Fruit fly (Drosophila melanogaster): ENCODE data around the gene CG33128.

Gene CG33128

dm6 chr2L:1502459-1503101 lies 8.7 kb downstream of the CG33128 start, which contains the start of gene CG7420:
Gene CG7420 (minus strand): TSS chr2L:1502904.
- no peak for TF ChIP-seq CG14441 (GFP tag; IDR thresholded peaks at IDR 0.05)
- TF ChIP-seq CG1529 (GFP tag; optimal IDR thresholded peaks at IDR 0.05): no peak
- peak; percentile 70 for TF ChIP-seq Med (GFP tag)
- peak; percentile 37 for TF ChIP-seq dm (GFP tag; optimal IDR thresholded peaks at IDR 0.05)
- TF ChIP-seq CG4328 (GFP tag; optimal IDR thresholded peaks at IDR 0.05): no peak
- TF ChIP-seq cato (GFP tag; optimal IDR thresholded peaks at IDR 0.05; ENCODE audit: borderline replicate concordance): no peak
- TF ChIP-seq sens (GFP tag): peak; percentile 65
- peak; percentile 77 for TF ChIP-seq vvl (GFP tag; IDR thresholded peaks at IDR 0.05)
- no peak for TF ChIP-seq Gsc (GFP tag; IDR thresholded peaks at IDR 0.05)
- TF ChIP-seq tll (GFP tag; optimal IDR thresholded peaks at IDR 0.05): no peak
- no peak for TF ChIP-seq Lim3 (GFP tag; IDR thresholded peaks at IDR 0.05)
- peak; percentile 86 for TF ChIP-seq MBD-R2 (GFP tag; IDR thresholded peaks at IDR 0.05)
- no peak for TF ChIP-seq nerfin-2 (GFP tag; IDR thresholded peaks at IDR 0.05; ENCODE audit: partially characterized antibody)
- peak; percentile 47 for TF ChIP-seq stwl (tag; optimal IDR thresholded peaks at IDR 0.05)
- TF ChIP-seq kah (GFP tag; optimal IDR thresholded peaks at IDR 0.05): peak; percentile 11
- TF ChIP-seq CG31441 (GFP tag; IDR thresholded peaks at IDR 0.05): no peak
- peak; percentile 23 for TF ChIP-seq pzg (GFP tag; optimal IDR thresholded peaks at IDR 0.05)
- peak; percentile 49 for TF ChIP-seq CG2116 (GFP tag; optimal IDR thresholded peaks at IDR 0.05)
- peak; percentile 14 for TF ChIP-seq CG11504 (tag; optimal IDR thresholded peaks at IDR 0.05)
- peak; percentile 28 for TF ChIP-seq CG10267 (tag; optimal IDR thresholded peaks at IDR 0.05)
- no peak for TF ChIP-seq CG14860 (GFP tag; IDR thresholded peaks at IDR 0.05; ENCODE audit: partially characterized antibody)
- TF ChIP-seq CG18262 (tag; optimal IDR thresholded peaks at IDR 0.05): no peak
- no peak for TF ChIP-seq CG8290 (GFP tag; optimal IDR thresholded peaks at IDR 0.05)
- TF ChIP-seq CG8290 (tag; optimal IDR thresholded peaks at IDR 0.05): no peak
- TF ChIP-seq D (optimal IDR thresholded peaks at IDR 0.05): peak; percentile 24
- TF ChIP-seq D (GFP tag; optimal IDR thresholded peaks at IDR 0.05): no peak
- peak; percentile 26 for TF ChIP-seq twi (tag; optimal IDR thresholded peaks at IDR 0.05)
- peak; percentile 50; the same call in 1 of the 3 replicates for TF ChIP-seq CG34422 (GFP tag; IDR thresholded peaks at IDR 0.05)
- TF ChIP-seq HLHmδ (GFP tag; optimal IDR thresholded peaks at IDR 0.05): no peak
- TF ChIP-seq CG14050 (GFP tag; IDR thresholded peaks at IDR 0.05): no peak
- no peak for TF ChIP-seq run (tag; optimal IDR thresholded peaks at IDR 0.05)
- TF ChIP-seq ATbp (GFP tag; optimal IDR thresholded peaks at IDR 0.05): no peak
- TF ChIP-seq CoRest (tag; optimal IDR thresholded peaks at IDR 0.05): no peak
- TF ChIP-seq Bgb (GFP tag; IDR thresholded peaks at IDR 0.05; ENCODE audit: partially characterized antibody): peak; percentile 8; the same call in 1 of the 2 replicates
- TF ChIP-seq CG13287 (GFP tag; IDR thresholded peaks at IDR 0.05; ENCODE audit: partially characterized antibody): peak; percentile 24; the same call in 1 of the 2 replicates
- 0 out of 3 replicates have a peak, but pooled peaks have one; percentile 14 for TF ChIP-seq CG34224 (GFP tag; IDR thresholded peaks at IDR 0.05; ENCODE audit: partially characterized antibody)
- TF ChIP-seq E2f2 (GFP tag; IDR thresholded peaks at IDR 0.05): peak; percentile 82
- TF ChIP-seq crp (GFP tag; optimal IDR thresholded peaks at IDR 0.05): peak; percentile 43 to 89
- TF ChIP-seq Ets97D (GFP tag; optimal IDR thresholded peaks at IDR 0.05): peak; percentile 11
- TF ChIP-seq gro (GFP tag; optimal IDR thresholded peaks at IDR 0.05): no peak
- no peak for TF ChIP-seq CG15601 (tag; optimal IDR thresholded peaks at IDR 0.05)
- peak; percentile 77 for TF ChIP-seq Dp (GFP tag; optimal IDR thresholded peaks at IDR 0.05)
